Worm (Caenorhabditis elegans) whole organism, young adult: ENCODE results near the gene fbxa-27.
"Not testable (repeated sequence)": the region's sequence is repeated elsewhere in the genome, so short reads cannot be mapped to it uniquely, and the experiment has no call there.

Experiments
- B0019.2 ChIP-seq: fragments of 200-800 bp; sonication (Bioruptor generic); conservative IDR thresholded peaks from 2 replicates; pipeline ENCODE4 v1.3.6; 2022; ENCODE audit warnings: missing genetic modification reagents, missing genetic modification characterization, missing compliant biosample characterization
- K12H6.12 ChIP-seq: fragments of 200-800 bp; sonication (Bioruptor generic); optimal IDR thresholded peaks from 2 replicates; lab custom pipeline; 2018; ENCODE audit warnings: mild to moderate bottlenecking, missing genetic modification characterization, missing compliant biosample characterization
- Y56A3A.18 ChIP-seq: fragments of 200-800 bp; sonication (Bioruptor generic); IDR thresholded peaks from 2 replicates; pipeline ENCODE4 v1.3.6; 2022; ENCODE audit warnings: missing genetic modification reagents, missing genetic modification characterization, missing compliant biosample characterization
- Y95B8A.8 ChIP-seq: fragments of 200-800 bp; sonication (Bioruptor generic); IDR thresholded peaks from 2 replicates; pipeline ENCODE4 v1.3.6; 2022; ENCODE audit warnings: missing genetic modification reagents, missing genetic modification characterization, missing compliant biosample characterization
- atf-7 ChIP-seq: sonication (generic microtip); optimal IDR thresholded peaks from 2 replicates; lab custom pipeline; 2017; ENCODE audit warnings: mild to moderate bottlenecking, missing genetic modification characterization, missing compliant biosample characterization
- ccch-3 ChIP-seq: fragments of 200-800 bp; sonication (Bioruptor generic); optimal IDR thresholded peaks from 2 replicates; lab custom pipeline; 2018; ENCODE audit warnings: mild to moderate bottlenecking, missing genetic modification characterization, missing compliant biosample characterization
- cebp-2 ChIP-seq: fragments of 200-800 bp; sonication (Bioruptor generic); IDR thresholded peaks from 2 replicates; pipeline ENCODE4 v1.3.6; 2022; ENCODE audit warnings: missing genetic modification characterization, missing compliant biosample characterization
- egl-44 ChIP-seq: fragments of 200-800 bp; sonication (Bioruptor generic); IDR thresholded peaks from 2 replicates; pipeline ENCODE4 v1.3.6; 2022; ENCODE audit warnings: missing genetic modification reagents, missing genetic modification characterization, missing compliant biosample characterization
- egrh-3 ChIP-seq: fragments of 200-800 bp; sonication (Bioruptor generic); IDR thresholded peaks from 2 replicates; pipeline ENCODE4 v1.3.6; 2022; ENCODE audit warnings: missing genetic modification reagents, missing genetic modification characterization, missing compliant biosample characterization
- fkh-3 ChIP-seq: sonication (generic microtip); optimal IDR thresholded peaks from 2 replicates; lab custom pipeline; 2016; ENCODE audit warnings: mild to moderate bottlenecking, missing genetic modification characterization, missing compliant biosample characterization
- hrde-1 ChIP-seq: sonication (generic microtip); optimal IDR thresholded peaks from 2 replicates; lab custom pipeline; 2016; ENCODE audit warnings: missing genetic modification characterization, mild to moderate bottlenecking, missing compliant biosample characterization, moderate library complexity, missing genotype, missing genetic modification reagents, borderline replicate concordance
- hsf-1 ChIP-seq: fragments of 200-800 bp; sonication (Bioruptor generic); IDR thresholded peaks from 2 replicates; pipeline ENCODE4 v1.3.6; 2022; ENCODE audit warnings: missing genetic modification reagents, missing genetic modification characterization, missing compliant biosample characterization
- lin-26 ChIP-seq: fragments of 200-800 bp; sonication (Bioruptor generic); IDR thresholded peaks from 2 replicates; pipeline ENCODE4 v1.3.6; 2022; ENCODE audit warnings: missing genetic modification reagents, missing genetic modification characterization, missing compliant biosample characterization
- lir-1 ChIP-seq: fragments of 200-800 bp; sonication (Bioruptor generic); conservative IDR thresholded peaks from 2 replicates; pipeline ENCODE4 v1.3.6; 2022; ENCODE audit warnings: missing genetic modification reagents, missing genetic modification characterization, missing compliant biosample characterization
- lsl-1 ChIP-seq: fragments of 200-800 bp; sonication (Bioruptor generic); optimal IDR thresholded peaks from 2 replicates; lab custom pipeline; 2018; ENCODE audit warnings: mild to moderate bottlenecking, missing genetic modification characterization, moderate library complexity, missing compliant biosample characterization
- mes-4 ChIP-seq: sonication (generic microtip); optimal IDR thresholded peaks from 2 replicates; lab custom pipeline; 2016; ENCODE audit warnings: missing genotype, missing genetic modification characterization, missing compliant biosample characterization
- nfya-2 ChIP-seq: fragments of 200-800 bp; sonication (Bioruptor generic); IDR thresholded peaks from 2 replicates; pipeline ENCODE4 v1.3.6; 2022; ENCODE audit warnings: missing genetic modification reagents, missing genetic modification characterization, missing compliant biosample characterization
- nhr-27 ChIP-seq: fragments of 200-800 bp; sonication (Bioruptor generic); optimal IDR thresholded peaks from 2 replicates; lab custom pipeline; 2018; ENCODE audit warnings: mild to moderate bottlenecking, missing genetic modification characterization, moderate library complexity, missing compliant biosample characterization
- nhr-80 ChIP-seq: sonication (generic microtip); optimal IDR thresholded peaks from 2 replicates; lab custom pipeline; 2016; ENCODE audit warnings: missing genetic modification characterization, missing compliant biosample characterization
- pbrm-1 ChIP-seq: fragments of 200-800 bp; sonication (Bioruptor generic); IDR thresholded peaks from 2 replicates; pipeline ENCODE4 v1.3.6; 2022; ENCODE audit warnings: missing genetic modification reagents, missing genetic modification characterization, missing compliant biosample characterization
- rec-8 ChIP-seq, 2 experiments: sonication (generic microtip); optimal IDR thresholded peaks; 2 replicates each; lab custom pipeline; 2016; ENCODE audit warnings: mild to moderate bottlenecking in 2 of 2, missing genetic modification characterization in 2 of 2, missing genetic modification reagents in 2 of 2, missing genotype in 2 of 2, missing biosample characterization in 1 of 2, missing compliant biosample characterization in 1 of 2, moderate library complexity in 1 of 2
- rpc-1 ChIP-seq, 2 experiments: fragments of 150-350 bp in 1 of 2; sonication (generic microtip) in 1 of 2; optimal IDR thresholded peaks; 2 replicates each; lab custom pipeline; 2014 to 2018; ENCODE audit warnings: missing biosample characterization in 1 of 2, missing genetic modification characterization in 1 of 2, missing genetic modification reagents in 1 of 2, missing genotype in 1 of 2
- snpc-1.3 ChIP-seq: sonication (generic microtip); optimal IDR thresholded peaks from 2 replicates; lab custom pipeline; 2017; ENCODE audit warnings: missing genetic modification characterization, mild to moderate bottlenecking, missing compliant biosample characterization, antibody characterized with exemption, moderate library complexity, missing genotype, missing genetic modification reagents; ENCODE audit not compliant: insufficient read depth
- snpc-4 ChIP-seq, 5 experiments: fragments of 150-350 bp in 1 of 5; sonication (generic microtip) in 4 of 5; optimal IDR thresholded peaks; 2 replicates each; lab custom pipeline; 2014 to 2018; ENCODE audit warnings: missing genetic modification characterization in 5 of 5, missing biosample characterization in 3 of 5, antibody characterized with exemption in 2 of 5, mild to moderate bottlenecking in 2 of 5, missing compliant biosample characterization in 2 of 5, missing genotype in 2 of 5, moderate library complexity in 2 of 5, missing genetic modification reagents in 1 of 5
- tbx-9 ChIP-seq: sonication (generic microtip); optimal IDR thresholded peaks from 2 replicates; lab custom pipeline; 2016; ENCODE audit warnings: borderline replicate concordance, missing genetic modification characterization, inconsistent platforms, missing compliant biosample characterization
- tlf-1 ChIP-seq: fragments of 200-800 bp; sonication (Bioruptor generic); optimal IDR thresholded peaks from 2 replicates; lab custom pipeline; 2018; ENCODE audit warnings: mild to moderate bottlenecking, missing genetic modification characterization, missing compliant biosample characterization
- unc-62 ChIP-seq: fragments of 150-350 bp; optimal IDR thresholded peaks from 2 replicates; lab custom pipeline; 2014; ENCODE audit warnings: missing biosample characterization, missing genetic modification reagents, missing genetic modification characterization
- xnd-1 ChIP-seq: sonication (generic microtip); optimal IDR thresholded peaks from 2 replicates; lab custom pipeline; 2016; ENCODE audit warnings: missing genotype, missing genetic modification reagents, missing genetic modification characterization, missing compliant biosample characterization
- ztf-26 ChIP-seq: sonication (generic microtip); optimal IDR thresholded peaks from 2 replicates; lab custom pipeline; 2017; ENCODE audit warnings: missing genetic modification characterization, missing compliant biosample characterization

fbxa-27 gene

ce11 chrIII:1375491-1375890, 32.7 kb downstream of the fbxa-27 start, which contains the start of gene Y82E9BR.10:
TSS of gene Y82E9BR.10 (minus strand) at chrIII:1375591.
- not testable (repeated sequence) for TF ChIP-seq B0019.2 (GFP tag; lab: Robert Waterston, UW); atf-7 (tag; lab: Kevin White, UChicago); hrde-1 (tag; lab: Kevin White, UChicago)

- TF ChIP-seq nfya-2; snpc-4 (GFP tag; optimal IDR thresholded peaks at IDR 0.05; lab: Kevin White, UChicago); snpc-4 (tag; optimal IDR thresholded peaks at IDR 0.05; lab: Kevin White, UChicago); lir-1 (GFP tag; lab: Robert Waterston, UW): not testable (repeated sequence)
These were observed 35.1 kb downstream of the fbxa-27 start, which contains the start of gene pals-40 for ce11 chrIII:1377903-1378302. TSS of gene pals-40 (minus strand) at chrIII:1378003.

ce11 chrIII:1380535-1381274, 37.9 kb downstream of the fbxa-27 start, which contains the start of the genes pals-21 and Y82E9BR.6:
TSS of gene pals-21 (minus strand) at chrIII:1380635.
TSS of gene Y82E9BR.6 (plus strand) at chrIII:1381224.
- no peak for TF ChIP-seq ccch-3 (GFP tag; lab: Kevin White, UChicago)
- TF ChIP-seq cebp-2, result 0 out of 2 replicates have a peak, but pooled peaks have one; percentile 8

ce11 chrIII:1383483-1383882, 40.7 kb downstream of the fbxa-27 start:
- no peak for TF ChIP-seq rpc-1 (optimal IDR thresholded peaks at IDR 0.05; lab: Kevin White, UChicago)
- no peak for TF ChIP-seq rpc-1 (tag; optimal IDR thresholded peaks at IDR 0.05; lab: Kevin White, UChicago)
- TF ChIP-seq nhr-27, result no peak
- no peak for TF ChIP-seq egl-44
- no peak for TF ChIP-seq ztf-26 (tag; lab: Kevin White, UChicago)
- TF ChIP-seq rec-8 (tag; optimal IDR thresholded peaks at IDR 0.05; lab: Kevin White, UChicago), result no peak
- no peak for TF ChIP-seq ccch-3 (GFP tag; lab: Kevin White, UChicago)
- TF ChIP-seq mes-4 (tag; lab: Kevin White, UChicago), result no peak
- no peak for TF ChIP-seq hsf-1
- TF ChIP-seq Y56A3A.18 (GFP tag; lab: Robert Waterston, UW), result no peak
- TF ChIP-seq nfya-2, result no peak
- TF ChIP-seq lsl-1 (GFP tag; lab: Kevin White, UChicago), result no peak
- no peak for TF ChIP-seq Y95B8A.8
- TF ChIP-seq pbrm-1 (GFP tag; lab: Robert Waterston, UW), result no peak
- TF ChIP-seq snpc-4 (GFP tag; optimal IDR thresholded peaks at IDR 0.05; lab: Kevin White, UChicago), result no peak
- no peak for TF ChIP-seq snpc-4 (tag; optimal IDR thresholded peaks at IDR 0.05; lab: Kevin White, UChicago)
- TF ChIP-seq atf-7 (tag; lab: Kevin White, UChicago), result no peak
- TF ChIP-seq snpc-1.3, result no peak

ce11 chrIII:1384092-1384491, 41.3 kb downstream of the fbxa-27 start, which contains the start of the genes fbxa-138 and Y82E9BR.5:
TSS of gene fbxa-138 (minus strand) at chrIII:1384252.
TSS of gene Y82E9BR.5 (plus strand) at chrIII:1384370.
- TF ChIP-seq tbx-9 (tag; lab: Kevin White, UChicago) (no peak), nhr-80 (tag; lab: Kevin White, UChicago) (peak; percentile 72)

ce11 chrIII:1384694-1385093, 41.9 kb downstream of the fbxa-27 start:
- no peak for TF ChIP-seq unc-62 (GFP tag; lab: Kevin White, UChicago)
- no peak for TF ChIP-seq K12H6.12 (tag; lab: Kevin White, UChicago)
- no peak for TF ChIP-seq atf-7 (tag; lab: Kevin White, UChicago)
- TF ChIP-seq nhr-80 (tag; lab: Kevin White, UChicago), result peak; percentile 20
- no peak for TF ChIP-seq xnd-1 (tag; lab: Kevin White, UChicago)
- TF ChIP-seq fkh-3, result no peak
- no peak for TF ChIP-seq egrh-3 (GFP tag; lab: Robert Waterston, UW)
- no peak for TF ChIP-seq tlf-1 (GFP tag; lab: Kevin White, UChicago)
- TF ChIP-seq lin-26 (GFP tag; lab: Robert Waterston, UW), result no peak
